Fruit fly (Drosophila melanogaster) whole organism, embryonic: ENCODE data around the gene Cat.

Source experiments
- Abd-B ChIP-seq: fragments of 200-800 bp; sonication (Bioruptor generic); optimal IDR thresholded peaks from 2 replicates; lab custom pipeline; 2018; ENCODE audit warnings: missing biosample characterization, mild to moderate bottlenecking, missing genetic modification characterization, moderate library complexity
- Adf1 ChIP-seq: fragments of 200-800 bp; sonication (Bioruptor generic); IDR thresholded peaks from 2 replicates; pipeline ENCODE4 v1.3.6; 2022; ENCODE audit warnings: missing biosample characterization, missing genetic modification characterization
- Atf6 ChIP-seq: fragments of 200-800 bp; sonication (Bioruptor generic); IDR thresholded peaks from 2 replicates; pipeline ENCODE4 v1.3.6; 2022; ENCODE audit warnings: missing biosample characterization, missing genetic modification characterization
- Bgb ChIP-seq: fragments of 200-800 bp; sonication (Bioruptor generic); IDR thresholded peaks from 2 replicates; pipeline ENCODE4 v1.3.6; 2022; ENCODE audit warnings: missing biosample characterization, missing genetic modification characterization; ENCODE audit not compliant: partially characterized antibody
- BtbVII ChIP-seq: fragments of 200-800 bp; sonication (Bioruptor generic); optimal IDR thresholded peaks from 3 replicates; lab custom pipeline; 2017; ENCODE audit warnings: missing biosample characterization, mild to moderate bottlenecking, missing genetic modification characterization
- Bteb2 ChIP-seq: fragments of 200-800 bp; sonication (Bioruptor generic); optimal IDR thresholded peaks from 2 replicates; lab custom pipeline; 2016; ENCODE audit warnings: missing biosample characterization, missing genetic modification characterization
- CG10979 ChIP-seq: fragments of 200-800 bp; sonication (Bioruptor generic); optimal IDR thresholded peaks from 2 replicates; lab custom pipeline; 2018; ENCODE audit warnings: missing biosample characterization, mild to moderate bottlenecking, missing genetic modification characterization, moderate library complexity
- CG12104 ChIP-seq: fragments of 200-800 bp; sonication (Bioruptor generic); optimal IDR thresholded peaks from 3 replicates; lab custom pipeline; 2016; ENCODE audit warnings: missing biosample characterization, missing genetic modification characterization
- CG14441 ChIP-seq: fragments of 200-800 bp; sonication (Bioruptor generic); IDR thresholded peaks from 2 replicates; pipeline ENCODE4 v1.3.6; 2022; ENCODE audit warnings: missing biosample characterization, missing genetic modification characterization
- CG14710 ChIP-seq: fragments of 200-800 bp; sonication (Bioruptor generic); optimal IDR thresholded peaks from 3 replicates; lab custom pipeline; 2019; ENCODE audit warnings: missing biosample characterization, mild to moderate bottlenecking, missing genetic modification characterization, moderate library complexity
- CG15269 ChIP-seq: fragments of 200-800 bp; sonication (Bioruptor generic); optimal IDR thresholded peaks from 2 replicates; lab custom pipeline; 2018; ENCODE audit warnings: missing biosample characterization, mild to moderate bottlenecking, missing genetic modification characterization, moderate library complexity
- CG15601 ChIP-seq: fragments of 200-800 bp; sonication (Bioruptor generic); optimal IDR thresholded peaks from 3 replicates; lab custom pipeline; 2019; ENCODE audit warnings: missing biosample characterization, mild to moderate bottlenecking, missing genetic modification characterization, moderate library complexity
- CG34224 ChIP-seq: fragments of 200-800 bp; sonication (Bioruptor generic); IDR thresholded peaks from 3 replicates; pipeline ENCODE4 v1.3.6; 2022; ENCODE audit warnings: missing biosample characterization, missing genetic modification characterization; ENCODE audit not compliant: partially characterized antibody
- CG3838 ChIP-seq: fragments of 200-800 bp; sonication (Bioruptor generic); optimal IDR thresholded peaks from 3 replicates; lab custom pipeline; 2016; ENCODE audit warnings: missing biosample characterization, missing genetic modification characterization
- CG3995 ChIP-seq: fragments of 200-800 bp; sonication (Bioruptor generic); optimal IDR thresholded peaks from 3 replicates; lab custom pipeline; 2016; ENCODE audit warnings: missing biosample characterization, missing genetic modification characterization
- CG4404 ChIP-seq: fragments of 200-800 bp; sonication (Bioruptor generic); IDR thresholded peaks from 2 replicates; pipeline ENCODE4 v1.3.6; 2022; ENCODE audit warnings: missing biosample characterization, missing genetic modification characterization
- CG7928 ChIP-seq: fragments of 200-800 bp; sonication (Bioruptor generic); optimal IDR thresholded peaks from 2 replicates; lab custom pipeline; 2017; ENCODE audit warnings: missing biosample characterization, mild to moderate bottlenecking, missing genetic modification characterization
- CG7963 ChIP-seq: fragments of 200-800 bp; sonication (Bioruptor generic); IDR thresholded peaks from 3 replicates; pipeline ENCODE4 v1.3.6; 2022; ENCODE audit warnings: missing biosample characterization, missing genetic modification characterization; ENCODE audit not compliant: partially characterized antibody
- CG8089 ChIP-seq: fragments of 200-800 bp; sonication (Bioruptor generic); optimal IDR thresholded peaks from 3 replicates; lab custom pipeline; 2016; ENCODE audit warnings: missing biosample characterization, missing genetic modification characterization
- CG8359 ChIP-seq: fragments of 200-800 bp; sonication (Bioruptor generic); optimal IDR thresholded peaks from 2 replicates; lab custom pipeline; 2017; ENCODE audit warnings: missing biosample characterization, mild to moderate bottlenecking, missing genetic modification characterization, borderline replicate concordance
- D ChIP-seq, 2 experiments: fragments of 200-800 bp in 1 of 2; fragments of >200 bp in 1 of 2; sonication (Bioruptor generic) in 1 of 2; optimal IDR thresholded peaks; 2 replicates in 1 of 2; 3 replicates in 1 of 2; lab custom pipeline; 2017; ENCODE audit warnings: mild to moderate bottlenecking in 1 of 2, missing biosample characterization in 1 of 2, missing genetic modification characterization in 1 of 2, missing genetic modification reagents in 1 of 2
- E2f1 ChIP-seq: fragments of 200-800 bp; sonication (Bioruptor generic); IDR thresholded peaks from 2 replicates; pipeline ENCODE4 v1.3.6; 2022; ENCODE audit warnings: missing biosample characterization, missing genetic modification characterization
- Ets97D ChIP-seq: fragments of 200-800 bp; sonication (Bioruptor generic); optimal IDR thresholded peaks from 3 replicates; lab custom pipeline; 2016; ENCODE audit warnings: missing biosample characterization, missing genetic modification characterization
- GATAe ChIP-seq: fragments of 200-800 bp; sonication (Bioruptor generic); conservative IDR thresholded peaks from 2 replicates; pipeline ENCODE4 v1.3.6; 2022; ENCODE audit warnings: missing biosample characterization, missing genetic modification characterization
- MESR4 ChIP-seq: fragments of 200-800 bp; sonication (Bioruptor generic); optimal IDR thresholded peaks from 2 replicates; lab custom pipeline; 2018; ENCODE audit warnings: missing biosample characterization, mild to moderate bottlenecking, missing genetic modification characterization, moderate library complexity
- Myb ChIP-seq: fragments of 200-800 bp; sonication (Bioruptor generic); optimal IDR thresholded peaks from 2 replicates; lab custom pipeline; 2016; ENCODE audit warnings: missing biosample characterization, missing genetic modification characterization
- NFAT ChIP-seq: fragments of 200-800 bp; sonication (Bioruptor generic); IDR thresholded peaks from 2 replicates; pipeline ENCODE4 v1.3.6; 2022; ENCODE audit warnings: missing biosample characterization, missing genetic modification characterization
- Xrp1 ChIP-seq: fragments of 200-800 bp; sonication (Bioruptor generic); IDR thresholded peaks from 2 replicates; pipeline ENCODE4 v1.3.6; 2022; ENCODE audit warnings: missing biosample characterization, missing genetic modification characterization
- ac ChIP-seq: fragments of 200-800 bp; sonication (Bioruptor generic); optimal IDR thresholded peaks from 3 replicates; lab custom pipeline; 2017; ENCODE audit warnings: missing biosample characterization, mild to moderate bottlenecking, missing genetic modification characterization
- az2 ChIP-seq: fragments of 200-800 bp; sonication (Bioruptor generic); optimal IDR thresholded peaks from 3 replicates; lab custom pipeline; 2016; ENCODE audit warnings: missing biosample characterization, missing genetic modification characterization
- bcd ChIP-seq: fragments of 200-800 bp; sonication (Bioruptor generic); optimal IDR thresholded peaks from 2 replicates; lab custom pipeline; 2017; ENCODE audit warnings: missing biosample characterization, mild to moderate bottlenecking, missing genetic modification characterization
- gfzf ChIP-seq: fragments of 200-800 bp; sonication (Bioruptor generic); optimal IDR thresholded peaks from 2 replicates; lab custom pipeline; 2016; ENCODE audit warnings: missing biosample characterization, mild to moderate bottlenecking, missing genetic modification characterization, moderate library complexity
- hkb ChIP-seq, 2 experiments: fragments of 200-800 bp in 1 of 2; fragments of >200 bp in 1 of 2; sonication (Bioruptor generic) in 1 of 2; IDR thresholded peaks in 1 of 2; optimal IDR thresholded peaks in 1 of 2; 2 replicates each; pipeline versions ENCODE4 v1.3.6 to Lab custom; 2017 to 2022; ENCODE audit warnings: missing biosample characterization in 1 of 2, missing genetic modification characterization in 1 of 2
- insv ChIP-seq, 2 experiments: fragments of 200-800 bp; sonication (Bioruptor generic); optimal IDR thresholded peaks; 3 replicates each; lab custom pipeline; 2016 to 2018; ENCODE audit warnings: missing biosample characterization in 2 of 2, missing genetic modification characterization in 2 of 2
- lilli ChIP-seq: fragments of 200-800 bp; sonication (Bioruptor generic); optimal IDR thresholded peaks from 3 replicates; lab custom pipeline; 2016; ENCODE audit warnings: missing biosample characterization, missing genetic modification characterization
- mam ChIP-seq: fragments of 200-800 bp; sonication (Bioruptor generic); optimal IDR thresholded peaks from 3 replicates; lab custom pipeline; 2016; ENCODE audit warnings: missing biosample characterization, missing genetic modification characterization
- mld ChIP-seq: fragments of 200-800 bp; sonication (Bioruptor generic); IDR thresholded peaks from 3 replicates; pipeline ENCODE4 v1.3.6; 2022; ENCODE audit warnings: missing biosample characterization, missing genetic modification characterization; ENCODE audit not compliant: partially characterized antibody
- nerfin-1 ChIP-seq: fragments of 200-800 bp; sonication (Bioruptor generic); optimal IDR thresholded peaks from 3 replicates; lab custom pipeline; 2019; ENCODE audit warnings: missing biosample characterization, mild to moderate bottlenecking, missing genetic modification characterization, moderate library complexity
- org-1 ChIP-seq: fragments of 200-800 bp; sonication (Bioruptor generic); optimal IDR thresholded peaks from 2 replicates; lab custom pipeline; 2017; ENCODE audit warnings: missing biosample characterization, missing genetic modification characterization
- pb ChIP-seq: fragments of 200-800 bp; sonication (Bioruptor generic); optimal IDR thresholded peaks from 3 replicates; lab custom pipeline; 2016; ENCODE audit warnings: missing biosample characterization, missing genetic modification characterization
- run ChIP-seq: fragments of 200-800 bp; sonication (Bioruptor generic); optimal IDR thresholded peaks from 3 replicates; lab custom pipeline; 2018; ENCODE audit warnings: missing biosample characterization, mild to moderate bottlenecking, missing genetic modification characterization
- sens ChIP-seq: fragments of 200-800 bp; sonication (Bioruptor generic); peaks from one replicate; lab custom pipeline; 2016; ENCODE audit warnings: missing biosample characterization, missing genetic modification characterization
- sqz ChIP-seq: fragments of 200-800 bp; sonication (Bioruptor generic); optimal IDR thresholded peaks from 3 replicates; lab custom pipeline; 2018; ENCODE audit warnings: missing biosample characterization, mild to moderate bottlenecking, missing genetic modification characterization
- tap ChIP-seq: fragments of 200-800 bp; optimal IDR thresholded peaks from 3 replicates; lab custom pipeline; 2019; ENCODE audit warnings: missing biosample characterization, mild to moderate bottlenecking, missing genetic modification characterization, moderate library complexity
- tin ChIP-seq: fragments of 200-800 bp; sonication (Bioruptor generic); optimal IDR thresholded peaks from 3 replicates; lab custom pipeline; 2016; ENCODE audit warnings: missing biosample characterization, missing genetic modification characterization
- trem ChIP-seq: fragments of 200-800 bp; optimal IDR thresholded peaks from 3 replicates; lab custom pipeline; 2019; ENCODE audit warnings: missing biosample characterization, mild to moderate bottlenecking, missing genetic modification characterization, moderate library complexity
- trh ChIP-seq: fragments of 200-800 bp; sonication (Bioruptor generic); optimal IDR thresholded peaks from 2 replicates; lab custom pipeline; 2016; ENCODE audit warnings: missing biosample characterization, missing genetic modification characterization
- zen ChIP-seq: fragments of 200-800 bp; sonication (Bioruptor generic); optimal IDR thresholded peaks from 3 replicates; lab custom pipeline; 2018; ENCODE audit warnings: missing biosample characterization, mild to moderate bottlenecking, missing genetic modification characterization, moderate library complexity

Cat gene

dm6 chr3L:18869035-18869826 is 46.8 kb downstream of the Cat start, which contains the start of gene Grx1 (continued):
- TF ChIP-seq CG8359 (GFP tag; lab: Kevin White, UChicago) (no peak), CG15601 (tag; lab: Kevin White, UChicago) (peak; percentile 54), CG15269 (tag; lab: Kevin White, UChicago) (peak; percentile 75), CG34224 (GFP tag; lab: Robert Waterston, UW) (peak; percentile 7; the same call in 1 of the 3 replicates), Adf1 (GFP tag; lab: Robert Waterston, UW) (no peak; the same call in 1 of the 2 replicates), hkb (optimal IDR thresholded peaks at IDR 0.05; lab: Kevin White, UChicago) (no peak), hkb (GFP tag; IDR thresholded peaks at IDR 0.05; lab: Robert Waterston, UW) (peak; percentile 53; the same call in 1 of the 2 replicates), tin (GFP tag; lab: Kevin White, UChicago) (peak; percentile 59), NFAT (GFP tag; lab: Robert Waterston, UW) (peak; percentile 42; the same call in 1 of the 2 replicates), CG14710 (tag; lab: Kevin White, UChicago) (peak; percentile 60), CG10979 (tag; lab: Kevin White, UChicago) (peak; percentile 51), CG3838 (GFP tag; lab: Kevin White, UChicago) (no peak), az2 (GFP tag; lab: Kevin White, UChicago) (peak; percentile 69), Bteb2 (peak; percentile 48), tap (tag; lab: Kevin White, UChicago) (peak; percentile 61), CG3995 (GFP tag; lab: Kevin White, UChicago) (peak; percentile 33), trem (tag; lab: Kevin White, UChicago) (peak; percentile 59), CG7928 (GFP tag; lab: Kevin White, UChicago) (peak; percentile 40), bcd (GFP tag; lab: Kevin White, UChicago) (peak; percentile 25), CG4404 (GFP tag; lab: Robert Waterston, UW) (no peak), zen (tag; lab: Kevin White, UChicago) (peak; percentile 14), mld (no peak), lilli (GFP tag; lab: Kevin White, UChicago) (peak; percentile 80), BtbVII (peak; percentile 67), Myb (GFP tag; lab: Kevin White, UChicago) (peak; percentile 21), GATAe (peak; percentile 81), Atf6 (no peak), mam (GFP tag; lab: Kevin White, UChicago) (peak; percentile 52), Bgb (GFP tag; lab: Robert Waterston, UW) (no peak), trh (GFP tag; lab: Kevin White, UChicago) (no peak), MESR4 (GFP tag; lab: Kevin White, UChicago) (peak; percentile 88), CG12104 (GFP tag; lab: Kevin White, UChicago) (no peak), Abd-B (GFP tag; lab: Kevin White, UChicago) (no peak), sens (GFP tag; lab: Kevin White, UChicago) (peak; percentile 95), ac (no peak), D (optimal IDR thresholded peaks at IDR 0.05; lab: Kevin White, UChicago) (no peak), D (GFP tag; optimal IDR thresholded peaks at IDR 0.05; lab: Kevin White, UChicago) (peak; percentile 47), CG8089 (no peak), Ets97D (GFP tag; lab: Kevin White, UChicago) (peak; percentile 14), CG7963 (GFP tag; lab: Robert Waterston, UW) (no peak), E2f1 (no peak), gfzf (GFP tag; lab: Kevin White, UChicago) (peak; percentile 5), nerfin-1 (tag; lab: Kevin White, UChicago) (no peak), insv (GFP tag; optimal IDR thresholded peaks at IDR 0.05; lab: Kevin White, UChicago) (no peak), pb (GFP tag; lab: Kevin White, UChicago) (no peak), org-1 (GFP tag; lab: Kevin White, UChicago) (no peak), sqz (GFP tag; lab: Kevin White, UChicago) (peak; percentile 29), run (tag; lab: Kevin White, UChicago) (no peak), CG14441 (peak; percentile 47), Xrp1 (GFP tag; lab: Robert Waterston, UW) (peak; percentile 57)
